Worm (Caenorhabditis elegans) whole organism, L3 larva: ENCODE data around the gene nhx-1.

ENCODE experiments used
- R02D3.7 ChIP-seq: fragments of 150-350 bp; optimal IDR thresholded peaks from 2 replicates; lab custom pipeline; 2014; ENCODE audit warnings: missing biosample characterization, missing genetic modification characterization
- ZK546.5 ChIP-seq: sonication (generic microtip); optimal IDR thresholded peaks from 2 replicates; lab custom pipeline; 2017; ENCODE audit warnings: missing biosample characterization, missing genetic modification characterization
- aly-2 ChIP-seq: fragments of 150-350 bp; optimal IDR thresholded peaks from 2 replicates; lab custom pipeline; 2014; ENCODE audit warnings: missing biosample characterization, missing genetic modification characterization
- ama-1 ChIP-seq: fragments of 150-350 bp; optimal IDR thresholded peaks from 2 replicates; lab custom pipeline; 2018
- ceh-16 ChIP-seq: sonication (generic microtip); optimal IDR thresholded peaks from 2 replicates; lab custom pipeline; 2017; ENCODE audit warnings: missing biosample characterization, missing genetic modification characterization
- ceh-28 ChIP-seq: fragments of 150-350 bp; optimal IDR thresholded peaks from 2 replicates; lab custom pipeline; 2014; ENCODE audit warnings: missing biosample characterization, missing genetic modification reagents, missing genetic modification characterization
- ceh-82 ChIP-seq: fragments of 150-350 bp; optimal IDR thresholded peaks from 2 replicates; lab custom pipeline; 2014; ENCODE audit warnings: missing biosample characterization, missing genetic modification characterization
- ceh-9 ChIP-seq: sonication (generic microtip); optimal IDR thresholded peaks from 2 replicates; lab custom pipeline; 2018; ENCODE audit warnings: missing biosample characterization, missing genetic modification characterization
- daf-12 ChIP-seq: fragments of 150-350 bp; optimal IDR thresholded peaks from 2 replicates; lab custom pipeline; 2014; ENCODE audit warnings: missing biosample characterization, missing genetic modification reagents, missing genetic modification characterization
- egl-27 ChIP-seq: sonication (generic microtip); optimal IDR thresholded peaks from 4 replicates; lab custom pipeline; 2017; ENCODE audit warnings: missing biosample characterization, missing genetic modification reagents, missing genetic modification characterization
- elt-1 ChIP-seq: fragments of 150-350 bp; optimal IDR thresholded peaks from 2 replicates; lab custom pipeline; 2014; ENCODE audit warnings: missing biosample characterization, missing genetic modification characterization
- elt-2 ChIP-seq: sonication (generic microtip); optimal IDR thresholded peaks from 2 replicates; lab custom pipeline; 2016; ENCODE audit warnings: missing genetic modification reagents, mild to moderate bottlenecking, missing genetic modification characterization, missing compliant biosample characterization
- elt-3 ChIP-seq, 3 experiments: fragments of 150-350 bp in 1 of 3; sonication (generic microtip) in 2 of 3; optimal IDR thresholded peaks; 2 replicates in 2 of 3; 4 replicates in 1 of 3; lab custom pipeline; 2014 to 2017; ENCODE audit warnings: missing biosample characterization in 3 of 3, missing genetic modification characterization in 3 of 3
- eor-1 ChIP-seq, 2 experiments: fragments of 150-350 bp; optimal IDR thresholded peaks; 2 replicates each; lab custom pipeline; 2014 to 2018; ENCODE audit warnings: missing biosample characterization in 2 of 2, missing genetic modification characterization in 2 of 2
- fkh-10 ChIP-seq: sonication (generic microtip); optimal IDR thresholded peaks from 2 replicates; lab custom pipeline; 2017; ENCODE audit warnings: missing biosample characterization, missing genetic modification reagents, missing genetic modification characterization
- fkh-2 ChIP-seq: fragments of 150-350 bp; optimal IDR thresholded peaks from 2 replicates; lab custom pipeline; 2014; ENCODE audit warnings: missing biosample characterization, missing genetic modification reagents, missing genetic modification characterization
- fos-1 ChIP-seq: fragments of 150-350 bp; optimal IDR thresholded peaks from 2 replicates; lab custom pipeline; 2014; ENCODE audit warnings: missing biosample characterization, missing genetic modification characterization
- hmg-11 ChIP-seq: sonication (generic microtip); optimal IDR thresholded peaks from 2 replicates; lab custom pipeline; 2016; ENCODE audit warnings: missing genetic modification characterization, missing compliant biosample characterization
- jun-1 ChIP-seq: fragments of 150-350 bp; optimal IDR thresholded peaks from 2 replicates; lab custom pipeline; 2014; ENCODE audit warnings: missing biosample characterization, missing genetic modification reagents, missing genetic modification characterization
- lin-15B ChIP-seq: fragments of 150-350 bp; optimal IDR thresholded peaks from 2 replicates; lab custom pipeline; 2014; ENCODE audit warnings: missing biosample characterization, missing genetic modification characterization
- lin-39 ChIP-seq: fragments of 150-350 bp; optimal IDR thresholded peaks from 2 replicates; lab custom pipeline; 2018; ENCODE audit warnings: missing biosample characterization, missing genetic modification reagents, missing genetic modification characterization
- lsy-12 ChIP-seq: sonication (generic microtip); optimal IDR thresholded peaks from 2 replicates; lab custom pipeline; 2016; ENCODE audit warnings: mild to moderate bottlenecking, missing genetic modification characterization, missing compliant biosample characterization
- mdl-1 ChIP-seq: fragments of 150-350 bp; optimal IDR thresholded peaks from 2 replicates; lab custom pipeline; 2014; ENCODE audit warnings: missing biosample characterization, missing genetic modification characterization
- mml-1 ChIP-seq: fragments of 150-350 bp; sonication (generic microtip); optimal IDR thresholded peaks from 3 replicates; lab custom pipeline; 2014; ENCODE audit warnings: missing biosample characterization, missing genetic modification characterization
- nfya-1 ChIP-seq: sonication (generic microtip); optimal IDR thresholded peaks from 2 replicates; lab custom pipeline; 2017; ENCODE audit warnings: missing genetic modification characterization, mild to moderate bottlenecking, missing compliant biosample characterization, antibody characterized with exemption, moderate library complexity; ENCODE audit not compliant: insufficient read depth
- nhr-11 ChIP-seq: fragments of 150-350 bp; optimal IDR thresholded peaks from 2 replicates; lab custom pipeline; 2014; ENCODE audit warnings: missing biosample characterization, missing genetic modification characterization
- nhr-12 ChIP-seq: fragments of 150-350 bp; optimal IDR thresholded peaks from 2 replicates; lab custom pipeline; 2014; ENCODE audit warnings: missing biosample characterization, missing genetic modification characterization
- nhr-23 ChIP-seq: fragments of 150-350 bp; optimal IDR thresholded peaks from 2 replicates; lab custom pipeline; 2014; ENCODE audit warnings: missing biosample characterization, missing genetic modification reagents, missing genetic modification characterization
- nhr-25 ChIP-seq: sonication (generic microtip); optimal IDR thresholded peaks from 2 replicates; lab custom pipeline; 2017; ENCODE audit warnings: missing biosample characterization, missing genetic modification characterization
- nhr-28 ChIP-seq: fragments of 150-350 bp; optimal IDR thresholded peaks from 2 replicates; lab custom pipeline; 2014; ENCODE audit warnings: missing biosample characterization, missing genetic modification characterization
- nhr-43 ChIP-seq: sonication (generic microtip); optimal IDR thresholded peaks from 2 replicates; lab custom pipeline; 2016; ENCODE audit warnings: mild to moderate bottlenecking, missing genetic modification characterization, missing compliant biosample characterization; ENCODE audit not compliant: poor library complexity, severe bottlenecking
- nhr-67 ChIP-seq: fragments of 150-350 bp; optimal IDR thresholded peaks from 2 replicates; lab custom pipeline; 2014; ENCODE audit warnings: missing biosample characterization, missing genetic modification characterization
- nhr-76 ChIP-seq: fragments of 150-350 bp; sonication (generic microtip); optimal IDR thresholded peaks from 5 replicates; lab custom pipeline; 2014; ENCODE audit warnings: missing biosample characterization, missing genetic modification characterization
- nhr-77 ChIP-seq: fragments of 150-350 bp; optimal IDR thresholded peaks from 2 replicates; lab custom pipeline; 2014; ENCODE audit warnings: missing biosample characterization, missing genetic modification characterization
- pha-4 ChIP-seq: fragments of 150-350 bp; optimal IDR thresholded peaks from 2 replicates; lab custom pipeline; 2014; ENCODE audit warnings: missing biosample characterization, missing genetic modification reagents, missing genetic modification characterization
- sea-2 ChIP-seq: fragments of 150-350 bp; sonication (generic microtip); optimal IDR thresholded peaks from 4 replicates; lab custom pipeline; 2014; ENCODE audit warnings: missing biosample characterization, missing genetic modification reagents, missing genetic modification characterization
- skn-1 ChIP-seq: fragments of 150-350 bp; optimal IDR thresholded peaks from 2 replicates; lab custom pipeline; 2014; ENCODE audit warnings: missing biosample characterization, missing genetic modification characterization
- snpc-4 ChIP-seq: fragments of 150-350 bp; optimal IDR thresholded peaks from 2 replicates; lab custom pipeline; 2014; ENCODE audit warnings: missing biosample characterization, missing genetic modification characterization
- tbx-2 ChIP-seq: sonication (generic microtip); optimal IDR thresholded peaks from 2 replicates; lab custom pipeline; 2016; ENCODE audit warnings: mild to moderate bottlenecking, missing genetic modification characterization, missing compliant biosample characterization
- unc-39 ChIP-seq: sonication (generic microtip); optimal IDR thresholded peaks from 4 replicates; lab custom pipeline; 2017; ENCODE audit warnings: missing biosample characterization, missing genetic modification characterization
- unc-62 ChIP-seq: fragments of 150-350 bp; sonication (generic microtip); optimal IDR thresholded peaks from 4 replicates; lab custom pipeline; 2014; ENCODE audit warnings: missing biosample characterization, missing genetic modification reagents, missing genetic modification characterization
- zag-1 ChIP-seq: fragments of 150-350 bp; optimal IDR thresholded peaks from 2 replicates; lab custom pipeline; 2014; ENCODE audit warnings: missing biosample characterization, missing genetic modification characterization
- ztf-11 ChIP-seq: fragments of 150-350 bp; optimal IDR thresholded peaks from 2 replicates; lab custom pipeline; 2014; ENCODE audit warnings: missing biosample characterization, missing genetic modification characterization
- ztf-4 ChIP-seq: fragments of 150-350 bp; optimal IDR thresholded peaks from 2 replicates; lab custom pipeline; 2014; ENCODE audit warnings: missing biosample characterization, missing genetic modification characterization

Gene nhx-1

ce11 chrX:16016796-16017195 lies at the start of gene nhx-1, which contains the start of gene VB0395L.1:
Gene nhx-1, plus strand, starts transcription at chrX:16017121.
Gene VB0395L.1, minus strand, starts transcription at chrX:16016981.
- TF ChIP-seq nhr-67 (tag; lab: Kevin White, UChicago) (no peak), pha-4 (tag; lab: Kevin White, UChicago) (peak; percentile 55)

ce11 chrX:15982630-15983029 lies 34.3 kb upstream of the nhx-1 start, which contains the start of gene C09G1.2:
Gene C09G1.2, minus strand, starts transcription at chrX:15982730.
- no peak for TF ChIP-seq ztf-4
- no peak for TF ChIP-seq hmg-11 (tag; lab: Kevin White, UChicago)
- no peak for TF ChIP-seq nhr-11 (tag; lab: Kevin White, UChicago)
- TF ChIP-seq R02D3.7 (tag; lab: Kevin White, UChicago), result no peak
- TF ChIP-seq ceh-9 (tag; lab: Kevin White, UChicago), result no peak

ce11 chrX:15983288-15983687 lies 33.6 kb upstream of the nhx-1 start:
- TF ChIP-seq fkh-10 (GFP tag; lab: Kevin White, UChicago), result peak; percentile 2
- TF ChIP-seq hmg-11 (tag; lab: Kevin White, UChicago), result peak; percentile 10
- no peak for TF ChIP-seq daf-12 (tag; lab: Kevin White, UChicago)
- no peak for TF ChIP-seq snpc-4 (tag; lab: Kevin White, UChicago)
- peak; percentile 64 for TF ChIP-seq tbx-2
- TF ChIP-seq elt-1, result no peak
- TF ChIP-seq nfya-1 (tag; lab: Kevin White, UChicago), result no peak
- no peak for TF ChIP-seq nhr-25 (tag; lab: Kevin White, UChicago)
- TF ChIP-seq ceh-16 (tag; lab: Kevin White, UChicago), result no peak
- TF ChIP-seq unc-62 (GFP tag; lab: Kevin White, UChicago), result no peak
- TF ChIP-seq ceh-28 (tag; lab: Kevin White, UChicago), result peak; percentile 79
- no peak for TF ChIP-seq aly-2
- TF ChIP-seq nhr-12, result no peak
- no peak for TF ChIP-seq mml-1
- TF ChIP-seq skn-1 (tag; lab: Kevin White, UChicago), result peak; percentile 27
- no peak for TF ChIP-seq nhr-76 (tag; lab: Kevin White, UChicago)
- TF ChIP-seq ztf-11 (tag; lab: Kevin White, UChicago), result no peak
- TF ChIP-seq ZK546.5 (tag; lab: Kevin White, UChicago), result no peak
- peak; percentile 63 for TF ChIP-seq pha-4 (tag; lab: Kevin White, UChicago)
- no peak for TF ChIP-seq unc-39 (tag; lab: Kevin White, UChicago)
- TF ChIP-seq eor-1 (tag; optimal IDR thresholded peaks at IDR 0.05; lab: Kevin White, UChicago), result no peak
- TF ChIP-seq nhr-67 (tag; lab: Kevin White, UChicago), result no peak
- no peak for TF ChIP-seq fkh-2
- peak; percentile 49 for TF ChIP-seq nhr-23 (tag; lab: Kevin White, UChicago)
- TF ChIP-seq mdl-1, result no peak
- no peak for TF ChIP-seq lin-39 (tag; lab: Kevin White, UChicago)
- TF ChIP-seq ztf-4, result no peak
- TF ChIP-seq zag-1 (tag; lab: Kevin White, UChicago), result no peak
- TF ChIP-seq lsy-12 (tag; lab: Kevin White, UChicago), result no peak
- no peak for TF ChIP-seq egl-27 (tag; lab: Kevin White, UChicago)
- TF ChIP-seq lin-15B (tag; lab: Kevin White, UChicago), result no peak
- TF ChIP-seq R02D3.7 (tag; lab: Kevin White, UChicago), result peak; percentile 26
- TF ChIP-seq fos-1, result no peak
- no peak for TF ChIP-seq sea-2
- TF ChIP-seq nhr-28 (tag; lab: Kevin White, UChicago), result no peak
- TF ChIP-seq ceh-82 (tag; lab: Kevin White, UChicago), result no peak
- TF ChIP-seq elt-2, result no peak
- peak; percentile 76 for TF ChIP-seq jun-1 (tag; lab: Kevin White, UChicago)
- TF ChIP-seq nhr-11 (tag; lab: Kevin White, UChicago), result no peak
- TF ChIP-seq ama-1 (lab: Kevin White, UChicago), result no peak
- TF ChIP-seq ceh-9 (tag; lab: Kevin White, UChicago), result no peak
- peak; percentile 82 for TF ChIP-seq nhr-77
- no peak for TF ChIP-seq elt-3 (tag; optimal IDR thresholded peaks at IDR 0.05; lab: Kevin White, UChicago)
- TF ChIP-seq nhr-43, result peak; percentile 76
